Worm (Caenorhabditis elegans) whole organism, L4/young adult: ENCODE data around the gene lips-1.

Experiments used
- W03F9.2 ChIP-seq: fragments of 150-350 bp; optimal IDR thresholded peaks from 2 replicates; lab custom pipeline; 2014; ENCODE audit warnings: missing biosample characterization, missing genetic modification characterization
- him-1 ChIP-seq: sonication (generic microtip); optimal IDR thresholded peaks from 2 replicates; lab custom pipeline; 2016; ENCODE audit warnings: missing genotype, missing genetic modification reagents, missing genetic modification characterization, missing compliant biosample characterization

ce11 chrX:12510148-12510785 lies 17.7 kb downstream of the lips-1 start:
- TF ChIP-seq him-1 (tag; lab: Kevin White, UChicago) (peak; percentile 30), W03F9.2 (tag; lab: Kevin White, UChicago) (no peak)
